Worm (Caenorhabditis elegans) whole organism, L4 larva: ENCODE measurements around the gene eif-3.F.

Experiments used
- F26F4.8 ChIP-seq: fragments of 200-800 bp; sonication (Bioruptor generic); conservative IDR thresholded peaks from 2 replicates; pipeline ENCODE4 v1.3.6; 2022; ENCODE audit warnings: missing genetic modification characterization, missing compliant biosample characterization
- F44E2.7 ChIP-seq: fragments of 200-800 bp; sonication (Bioruptor generic); IDR thresholded peaks from 2 replicates; pipeline ENCODE4 v2.1.2; 2022; ENCODE audit warnings: missing genetic modification characterization, missing compliant biosample characterization
- F49E8.2 ChIP-seq: sonication (generic microtip); optimal IDR thresholded peaks from 2 replicates; lab custom pipeline; 2016; ENCODE audit warnings: missing compliant biosample characterization, mild to moderate bottlenecking, missing genetic modification characterization, borderline replicate concordance
- T20F7.1 ChIP-seq: fragments of 200-800 bp; sonication (Bioruptor generic); optimal IDR thresholded peaks from 2 replicates; lab custom pipeline; 2018; ENCODE audit warnings: mild to moderate bottlenecking, missing genetic modification characterization, missing compliant biosample characterization
- Y105C5A.15 ChIP-seq: fragments of 200-800 bp; sonication (Bioruptor generic); IDR thresholded peaks from 2 replicates; pipeline ENCODE4 v1.3.6; 2022; ENCODE audit warnings: missing genetic modification characterization, missing compliant biosample characterization
- ZK546.5 ChIP-seq, 2 experiments: sonication (generic microtip); optimal IDR thresholded peaks; 2 replicates each; lab custom pipeline; 2017; ENCODE audit warnings: missing biosample characterization in 2 of 2, missing genetic modification characterization in 2 of 2
- ama-1 ChIP-seq: fragments of 150-350 bp; optimal IDR thresholded peaks from 2 replicates; lab custom pipeline; 2014; ENCODE audit warnings: inconsistent platforms, mixed read lengths
- ceh-32 ChIP-seq: sonication (generic microtip); optimal IDR thresholded peaks from 2 replicates; lab custom pipeline; 2016; ENCODE audit warnings: mild to moderate bottlenecking, missing genetic modification characterization, missing compliant biosample characterization; ENCODE audit not compliant: poor library complexity
- cey-2 ChIP-seq: sonication (generic microtip); optimal IDR thresholded peaks from 3 replicates; lab custom pipeline; 2017; ENCODE audit warnings: missing genetic modification characterization, mild to moderate bottlenecking, missing compliant biosample characterization, antibody characterized with exemption, borderline replicate concordance; ENCODE audit not compliant: insufficient read depth
- ctbp-1 ChIP-seq: fragments of 200-800 bp; sonication (Bioruptor generic); IDR thresholded peaks from 2 replicates; pipeline ENCODE4 v1.3.6; 2022; ENCODE audit warnings: missing genetic modification reagents, missing genetic modification characterization, missing compliant biosample characterization
- daf-19 ChIP-seq: fragments of 200-800 bp; sonication (Bioruptor generic); conservative IDR thresholded peaks from 2 replicates; pipeline ENCODE4 v1.3.6; 2022; ENCODE audit warnings: missing genetic modification characterization, missing compliant biosample characterization
- dmd-6 ChIP-seq: fragments of 200-800 bp; sonication (Bioruptor generic); IDR thresholded peaks from 2 replicates; pipeline ENCODE4 v1.3.6; 2022; ENCODE audit warnings: missing genetic modification reagents, missing genetic modification characterization, missing compliant biosample characterization
- dmd-8 ChIP-seq: fragments of 200-800 bp; sonication (Bioruptor generic); IDR thresholded peaks from 2 replicates; pipeline ENCODE4 v1.3.6; 2022; ENCODE audit warnings: missing genetic modification characterization, missing compliant biosample characterization
- dpl-1 ChIP-seq: fragments of 150-350 bp; optimal IDR thresholded peaks from 2 replicates; lab custom pipeline; 2014; ENCODE audit warnings: missing biosample characterization, missing genetic modification reagents, missing genetic modification characterization
- duxl-1 ChIP-seq: sonication (generic microtip); optimal IDR thresholded peaks from 2 replicates; lab custom pipeline; 2016; ENCODE audit warnings: mild to moderate bottlenecking, missing genetic modification characterization, moderate library complexity, missing compliant biosample characterization; ENCODE audit not compliant: poor library complexity
- hlh-11 ChIP-seq: fragments of 200-800 bp; sonication (Bioruptor generic); optimal IDR thresholded peaks from 2 replicates; lab custom pipeline; 2018; ENCODE audit warnings: mild to moderate bottlenecking, missing genetic modification characterization, missing compliant biosample characterization
- hlh-30 ChIP-seq: sonication (generic microtip); optimal IDR thresholded peaks from 2 replicates; lab custom pipeline; 2017; ENCODE audit warnings: antibody characterized with exemption, mild to moderate bottlenecking, missing genetic modification characterization, missing compliant biosample characterization; ENCODE audit not compliant: insufficient read depth
- hmg-1.1 ChIP-seq: fragments of 200-800 bp; sonication (Bioruptor generic); IDR thresholded peaks from 2 replicates; pipeline ENCODE4 v1.3.6; 2022; ENCODE audit warnings: missing genetic modification reagents, missing genetic modification characterization, missing compliant biosample characterization
- lin-38 ChIP-seq: fragments of 200-800 bp; sonication (Bioruptor generic); IDR thresholded peaks from 2 replicates; pipeline ENCODE4 v1.3.6; 2022; ENCODE audit warnings: missing genetic modification reagents, missing genetic modification characterization, missing compliant biosample characterization
- lsy-2 ChIP-seq, 2 experiments: fragments of 150-350 bp in 1 of 2; sonication (generic microtip) in 1 of 2; optimal IDR thresholded peaks; 2 replicates each; lab custom pipeline; 2014 to 2017; ENCODE audit warnings: missing biosample characterization in 2 of 2, missing genetic modification characterization in 2 of 2
- madf-9 ChIP-seq: fragments of 200-800 bp; sonication (Bioruptor generic); conservative IDR thresholded peaks from 2 replicates; pipeline ENCODE4 v1.3.6; 2022; ENCODE audit warnings: missing genetic modification reagents, missing genetic modification characterization, missing compliant biosample characterization
- mdl-1 ChIP-seq, 2 experiments: fragments of 150-350 bp in 1 of 2; sonication (generic microtip) in 1 of 2; optimal IDR thresholded peaks; 2 replicates each; lab custom pipeline; 2014 to 2017; ENCODE audit warnings: missing biosample characterization in 2 of 2, missing genetic modification characterization in 2 of 2
- mdt-29 ChIP-seq: fragments of 200-800 bp; sonication (Bioruptor generic); IDR thresholded peaks from 2 replicates; pipeline ENCODE4 v1.3.6; 2022; ENCODE audit warnings: missing genetic modification reagents, missing genetic modification characterization, missing compliant biosample characterization
- mep-1 ChIP-seq: fragments of 150-350 bp; sonication (generic microtip); optimal IDR thresholded peaks from 3 replicates; lab custom pipeline; 2014; ENCODE audit warnings: missing biosample characterization, missing genetic modification characterization
- mxl-3 ChIP-seq: fragments of 200-800 bp; sonication (Bioruptor generic); optimal IDR thresholded peaks from 2 replicates; lab custom pipeline; 2018; ENCODE audit warnings: mild to moderate bottlenecking, missing genetic modification characterization, missing compliant biosample characterization
- nhr-102 ChIP-seq: sonication (generic microtip); optimal IDR thresholded peaks from 2 replicates; lab custom pipeline; 2016; ENCODE audit warnings: mild to moderate bottlenecking, missing genetic modification characterization, moderate library complexity, missing compliant biosample characterization
- nhr-25 ChIP-seq: sonication (generic microtip); optimal IDR thresholded peaks from 2 replicates; lab custom pipeline; 2017; ENCODE audit warnings: missing genetic modification characterization, mild to moderate bottlenecking, missing compliant biosample characterization, antibody characterized with exemption, moderate library complexity, borderline replicate concordance; ENCODE audit not compliant: insufficient read depth
- nhr-28 ChIP-seq: fragments of 150-350 bp; optimal IDR thresholded peaks from 2 replicates; lab custom pipeline; 2014; ENCODE audit warnings: missing biosample characterization, missing genetic modification characterization
- nhr-42 ChIP-seq: fragments of 200-800 bp; sonication (Bioruptor generic); IDR thresholded peaks from 2 replicates; pipeline ENCODE4 v1.3.6; 2022; ENCODE audit warnings: missing genetic modification characterization, missing compliant biosample characterization
- spr-1 ChIP-seq: sonication (generic microtip); optimal IDR thresholded peaks from 2 replicates; lab custom pipeline; 2016; ENCODE audit warnings: mild to moderate bottlenecking, missing genetic modification characterization, missing compliant biosample characterization
- spr-3 ChIP-seq: fragments of 200-800 bp; sonication (Bioruptor generic); optimal IDR thresholded peaks from 2 replicates; lab custom pipeline; 2018; ENCODE audit warnings: mild to moderate bottlenecking, missing genetic modification characterization, missing compliant biosample characterization
- tag-97 ChIP-seq: fragments of 200-800 bp; sonication (Bioruptor generic); IDR thresholded peaks from 2 replicates; pipeline ENCODE4 v1.3.6; 2022; ENCODE audit warnings: missing genetic modification characterization, missing compliant biosample characterization
- tra-1 ChIP-seq: fragments of 200-800 bp; sonication (Bioruptor generic); IDR thresholded peaks from 2 replicates; pipeline ENCODE4 v1.3.6; 2022; ENCODE audit warnings: missing genetic modification reagents, missing genetic modification characterization, missing compliant biosample characterization
- unc-39 ChIP-seq: sonication (generic microtip); optimal IDR thresholded peaks from 2 replicates; lab custom pipeline; 2017; ENCODE audit warnings: missing biosample characterization, missing genetic modification characterization
- unc-62 ChIP-seq, 3 experiments: fragments of 150-350 bp in 1 of 3; sonication (generic microtip); optimal IDR thresholded peaks in 2 of 3; peaks in 1 of 3; 1 replicate in 1 of 3; 2 replicates in 2 of 3; lab custom pipeline; 2014 to 2017; ENCODE audit warnings: missing biosample characterization in 3 of 3, missing genetic modification characterization in 3 of 3, missing genetic modification reagents in 3 of 3, missing genotype in 1 of 3
- zfp-2 ChIP-seq: sonication (generic microtip); optimal IDR thresholded peaks from 2 replicates; lab custom pipeline; 2016; ENCODE audit warnings: mild to moderate bottlenecking, missing genetic modification characterization, missing compliant biosample characterization
- zfp-3 ChIP-seq: fragments of 200-800 bp; sonication (Bioruptor generic); conservative IDR thresholded peaks from 2 replicates; pipeline ENCODE4 v1.3.6; 2022; ENCODE audit warnings: missing genetic modification reagents, missing genetic modification characterization, missing compliant biosample characterization
- zip-2 ChIP-seq: fragments of 150-350 bp; optimal IDR thresholded peaks from 2 replicates; lab custom pipeline; 2014; ENCODE audit warnings: missing biosample characterization, missing genetic modification characterization

The eif-3.F gene

DNA sequence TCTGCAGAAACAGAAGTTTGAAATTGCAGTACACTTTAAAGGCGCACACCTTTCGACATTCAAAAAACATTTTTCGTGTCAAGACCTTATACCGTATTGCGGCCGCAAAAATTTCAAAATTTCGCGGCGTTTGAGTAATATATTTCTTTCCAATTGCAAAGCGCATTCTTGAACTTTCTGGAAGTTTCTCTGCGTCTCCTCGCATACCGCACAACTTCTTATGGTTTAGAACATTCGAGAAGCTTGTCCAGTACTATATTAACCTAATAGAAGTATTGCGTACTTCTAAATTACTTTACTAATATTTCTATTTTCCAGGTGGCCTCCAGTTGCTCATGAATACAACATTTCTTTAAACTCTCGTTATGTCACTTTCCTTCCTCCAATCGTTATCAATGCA is 5.2 kb downstream of the eif-3.F start:
- TF ChIP-seq tag-97 (GFP tag; lab: Robert Waterston, UW) (no peak), ZK546.5 (tag; optimal IDR thresholded peaks at IDR 0.05; lab: Kevin White, UChicago) (no peak), mdl-1 (tag; optimal IDR thresholded peaks at IDR 0.05; lab: Kevin White, UChicago) (no peak), hlh-30 (tag; lab: Kevin White, UChicago) (no peak), mxl-3 (GFP tag; lab: Kevin White, UChicago) (peak; percentile 12), zip-2 (no peak), spr-1 (tag; lab: Kevin White, UChicago) (no peak), F49E8.2 (tag; lab: Kevin White, UChicago) (no peak), dmd-6 (GFP tag; lab: Robert Waterston, UW) (no peak), ctbp-1 (no peak), spr-3 (GFP tag; lab: Kevin White, UChicago) (no peak), tra-1 (GFP tag; lab: Robert Waterston, UW) (no peak), ama-1 (lab: Kevin White, UChicago) (no peak), unc-39 (tag; lab: Kevin White, UChicago) (no peak), mdt-29 (GFP tag; lab: Robert Waterston, UW) (peak; percentile 59; the same call in 1 of the 2 replicates), nhr-42 (GFP tag; lab: Robert Waterston, UW) (no peak)
- TF ChIP-seq, all 104 proteins: peak for 2

DNA sequence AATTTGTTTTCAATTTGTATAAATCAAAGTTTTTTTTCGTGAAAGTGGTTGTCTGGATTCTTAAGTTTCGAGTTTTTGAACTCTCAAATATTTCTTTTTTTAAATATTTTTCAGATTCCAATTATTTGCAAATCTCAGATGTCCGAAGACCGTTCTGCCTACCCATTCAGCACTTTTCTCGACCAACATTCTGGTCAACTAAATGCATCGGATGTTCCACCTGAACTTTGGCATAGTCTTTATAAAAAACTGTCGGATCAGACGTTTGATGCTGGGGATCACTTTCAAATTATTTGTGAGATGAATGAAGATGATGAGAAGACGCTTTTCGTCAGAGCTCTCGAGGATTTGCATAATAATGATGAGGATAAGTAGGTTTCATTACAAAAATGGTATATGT is 7.4 kb downstream of the eif-3.F start, which contains the start of gene ttll-12:
Gene ttll-12 (plus strand): TSS at position 139 of the 400 bp plus-strand sequence.
- TF ChIP-seq hmg-1.1, result no peak
- no peak for TF ChIP-seq lsy-2 (tag; optimal IDR thresholded peaks at IDR 0.05; lab: Kevin White, UChicago)
- no peak for TF ChIP-seq mxl-3 (GFP tag; lab: Kevin White, UChicago)
- no peak for TF ChIP-seq duxl-1 (tag; lab: Kevin White, UChicago)
- no peak for TF ChIP-seq T20F7.1 (GFP tag; lab: Kevin White, UChicago)
- TF ChIP-seq nhr-42 (GFP tag; lab: Robert Waterston, UW), result no peak
- TF ChIP-seq cey-2 (tag; lab: Kevin White, UChicago), result no peak
- TF ChIP-seq, all 104 proteins: peak for 0

DNA sequence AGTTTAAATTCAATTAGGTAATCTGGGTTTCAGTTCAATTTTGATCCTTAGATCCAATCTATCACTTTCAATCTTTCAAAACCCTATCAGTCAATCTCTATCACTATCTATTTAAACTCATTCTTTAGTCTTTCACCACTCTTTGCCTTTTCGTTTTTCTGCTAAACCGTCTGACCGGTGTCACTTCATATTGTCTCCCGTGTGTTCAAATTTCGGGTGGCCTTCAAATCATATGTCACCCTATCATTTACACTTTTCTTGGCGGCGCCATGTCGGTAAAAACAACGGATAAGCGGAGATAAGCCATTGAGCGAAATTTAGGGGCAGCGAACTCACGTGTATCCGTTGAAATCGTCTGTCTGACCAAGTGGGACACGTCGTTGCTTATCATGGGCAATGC is 12.5 kb downstream of the eif-3.F start:
- peak in 1 of 2 experiments; percentile 79 for TF ChIP-seq mdl-1 (tag; optimal IDR thresholded peaks at IDR 0.05; lab: Kevin White, UChicago)
- no peak for TF ChIP-seq F26F4.8 (GFP tag; lab: Robert Waterston, UW)
- no peak for TF ChIP-seq duxl-1 (tag; lab: Kevin White, UChicago)
- TF ChIP-seq dpl-1 (GFP tag; lab: Kevin White, UChicago), result no peak
- no peak for TF ChIP-seq F44E2.7 (GFP tag; lab: Robert Waterston, UW)
- peak; percentile 83 for TF ChIP-seq mxl-3 (GFP tag; lab: Kevin White, UChicago)
- TF ChIP-seq ZK546.5 (tag; optimal IDR thresholded peaks at IDR 0.05; lab: Kevin White, UChicago), result no peak
- no peak for TF ChIP-seq lin-38 (GFP tag; lab: Robert Waterston, UW)
- TF ChIP-seq spr-1 (tag; lab: Kevin White, UChicago), result no peak
- no peak for TF ChIP-seq unc-62 (GFP tag; optimal IDR thresholded peaks at IDR 0.05 in 1 of 2; lab: Kevin White, UChicago)
- TF ChIP-seq unc-62 (tag; optimal IDR thresholded peaks at IDR 0.05; lab: Kevin White, UChicago), result no peak
- TF ChIP-seq hlh-11, result peak; percentile 53
- no peak for TF ChIP-seq ceh-32 (tag; lab: Kevin White, UChicago)
- TF ChIP-seq nhr-28, result peak; percentile 82
- TF ChIP-seq zfp-3 (GFP tag; lab: Robert Waterston, UW), result no peak
- no peak for TF ChIP-seq nhr-102
- TF ChIP-seq dmd-6 (GFP tag; lab: Robert Waterston, UW), result peak; percentile 10; the same call in 1 of the 2 replicates
- peak; percentile 83 for TF ChIP-seq hlh-30 (tag; lab: Kevin White, UChicago)
- no peak for TF ChIP-seq mep-1 (tag; lab: Kevin White, UChicago)
- no peak for TF ChIP-seq zfp-2 (tag; lab: Kevin White, UChicago)
- no peak for TF ChIP-seq madf-9 (GFP tag; lab: Robert Waterston, UW)
- no peak for TF ChIP-seq daf-19
- TF ChIP-seq dmd-8 (GFP tag; lab: Robert Waterston, UW), result no peak
- TF ChIP-seq Y105C5A.15 (GFP tag; lab: Robert Waterston, UW), result no peak
- TF ChIP-seq nhr-25, result peak; percentile 1
